Fruit fly (Drosophila melanogaster) whole organism, embryonic: ENCODE data around the gene CG45099.
A peak's percentile ranks its signal among the peaks of the same experiment; 100 is the strongest.

ENCODE experiments used
- ATbp ChIP-seq: fragments of 200-800 bp; sonication (Bioruptor generic); optimal IDR thresholded peaks from 2 replicates; lab custom pipeline; 2017; ENCODE audit warnings: missing biosample characterization, mild to moderate bottlenecking, missing genetic modification characterization, missing genetic modification reagents
- Bgb ChIP-seq: fragments of 200-800 bp; sonication (Bioruptor generic); IDR thresholded peaks from 2 replicates; pipeline ENCODE4 v1.3.6; 2022; ENCODE audit warnings: missing biosample characterization, missing genetic modification characterization; ENCODE audit not compliant: partially characterized antibody
- C15 ChIP-seq: fragments of 200-800 bp; sonication (Bioruptor generic); IDR thresholded peaks from 3 replicates; pipeline ENCODE4 v1.3.6; 2022; ENCODE audit warnings: missing biosample characterization, missing genetic modification characterization
- CG11085 ChIP-seq: fragments of 200-800 bp; sonication (Bioruptor generic); IDR thresholded peaks from 2 replicates; pipeline ENCODE4 v1.3.6; 2022; ENCODE audit warnings: missing biosample characterization, missing genetic modification characterization
- CG11247 ChIP-seq: fragments of 200-800 bp; sonication (Bioruptor generic); IDR thresholded peaks from 2 replicates; pipeline ENCODE4 v1.3.6; 2022; ENCODE audit warnings: missing biosample characterization, missing genetic modification characterization
- CG11398 ChIP-seq: fragments of 200-800 bp; sonication (Bioruptor generic); optimal IDR thresholded peaks from 2 replicates; lab custom pipeline; 2016; ENCODE audit warnings: missing biosample characterization, missing genetic modification characterization
- CG11504 ChIP-seq: fragments of 200-800 bp; sonication (Bioruptor generic); optimal IDR thresholded peaks from 3 replicates; lab custom pipeline; 2019; ENCODE audit warnings: missing biosample characterization, mild to moderate bottlenecking, missing genetic modification characterization, moderate library complexity
- CG11723 ChIP-seq: fragments of 200-800 bp; sonication (Bioruptor generic); optimal IDR thresholded peaks from 2 replicates; lab custom pipeline; 2017; ENCODE audit warnings: missing biosample characterization, mild to moderate bottlenecking, missing genetic modification characterization
- CG12219 ChIP-seq: fragments of 200-800 bp; sonication (Bioruptor generic); optimal IDR thresholded peaks from 3 replicates; lab custom pipeline; 2018; ENCODE audit warnings: missing biosample characterization, mild to moderate bottlenecking, missing genetic modification characterization
- CG12942 ChIP-seq: fragments of 200-800 bp; sonication (Bioruptor generic); optimal IDR thresholded peaks from 3 replicates; lab custom pipeline; 2016; ENCODE audit warnings: missing biosample characterization, missing genetic modification characterization
- CG13624 ChIP-seq: fragments of 200-800 bp; sonication (Bioruptor generic); optimal IDR thresholded peaks from 2 replicates; lab custom pipeline; 2016; ENCODE audit warnings: missing biosample characterization, missing genetic modification characterization
- CG18599 ChIP-seq: fragments of 200-800 bp; sonication (Bioruptor generic); optimal IDR thresholded peaks from 3 replicates; lab custom pipeline; 2017; ENCODE audit warnings: missing biosample characterization, missing genetic modification characterization, mild to moderate bottlenecking, moderate library complexity, missing genetic modification reagents
- CG2120 ChIP-seq: fragments of 200-800 bp; sonication (Bioruptor generic); optimal IDR thresholded peaks from 3 replicates; lab custom pipeline; 2016; ENCODE audit warnings: missing biosample characterization, missing genetic modification characterization
- CG2678 ChIP-seq: fragments of 200-800 bp; sonication (Bioruptor generic); optimal IDR thresholded peaks from 3 replicates; lab custom pipeline; 2019; ENCODE audit warnings: missing biosample characterization, mild to moderate bottlenecking, missing genetic modification characterization, moderate library complexity
- CG33557 ChIP-seq: fragments of 200-800 bp; sonication (Bioruptor generic); optimal IDR thresholded peaks from 2 replicates; lab custom pipeline; 2019; ENCODE audit warnings: missing biosample characterization, mild to moderate bottlenecking, missing genetic modification characterization, moderate library complexity
- CG4282 ChIP-seq: fragments of 200-800 bp; sonication (Bioruptor generic); optimal IDR thresholded peaks from 2 replicates; lab custom pipeline; 2016; ENCODE audit warnings: missing biosample characterization, missing genetic modification characterization
- CG6689 ChIP-seq: fragments of 200-800 bp; sonication (Bioruptor generic); IDR thresholded peaks from 2 replicates; pipeline ENCODE4 v1.3.6; 2022; ENCODE audit warnings: missing biosample characterization, missing genetic modification characterization
- CG6813 ChIP-seq: fragments of 200-800 bp; sonication (Bioruptor generic); optimal IDR thresholded peaks from 2 replicates; lab custom pipeline; 2017; ENCODE audit warnings: missing biosample characterization, missing genetic modification characterization, mild to moderate bottlenecking, moderate library complexity, missing genetic modification reagents
- CG9932 ChIP-seq: fragments of 200-800 bp; sonication (Bioruptor generic); IDR thresholded peaks from 2 replicates; pipeline ENCODE4 v1.3.6; 2022; ENCODE audit warnings: missing biosample characterization, missing genetic modification characterization
- Deaf1 ChIP-seq: fragments of 200-800 bp; optimal IDR thresholded peaks from 3 replicates; lab custom pipeline; 2019; ENCODE audit warnings: missing biosample characterization, mild to moderate bottlenecking, missing genetic modification characterization, moderate library complexity
- Dfd ChIP-seq, 2 experiments: fragments of >200 bp; optimal IDR thresholded peaks; 2 replicates each; lab custom pipeline; 2017; ENCODE audit warnings: missing biosample characterization in 2 of 2, missing genetic modification characterization in 2 of 2
- ERR ChIP-seq: fragments of 200-800 bp; sonication (Bioruptor generic); optimal IDR thresholded peaks from 2 replicates; lab custom pipeline; 2016; ENCODE audit warnings: missing biosample characterization, missing genetic modification characterization
- Ets65A ChIP-seq: fragments of 200-800 bp; sonication (Bioruptor generic); peaks from one replicate; lab custom pipeline; 2016; ENCODE audit warnings: missing biosample characterization, missing genetic modification characterization
- Nf-YC ChIP-seq: fragments of 200-800 bp; optimal IDR thresholded peaks from 3 replicates; lab custom pipeline; 2019; ENCODE audit warnings: missing biosample characterization, mild to moderate bottlenecking, missing genetic modification characterization, moderate library complexity
- Optix ChIP-seq: fragments of 200-800 bp; sonication (Bioruptor generic); IDR thresholded peaks from 3 replicates; pipeline ENCODE4 v1.3.6; 2022; ENCODE audit warnings: missing biosample characterization, missing genetic modification characterization
- Ravus ChIP-seq: fragments of 200-800 bp; sonication (Bioruptor generic); IDR thresholded peaks from 2 replicates; pipeline ENCODE4 v1.3.6; 2022; ENCODE audit warnings: missing biosample characterization, missing genetic modification characterization
- Tbp ChIP-seq: fragments of >200 bp; optimal IDR thresholded peaks from 2 replicates; lab custom pipeline; 2018; ENCODE audit warnings: missing biosample characterization, missing genetic modification characterization
- Usf ChIP-seq: fragments of 200-800 bp; sonication (Bioruptor generic); optimal IDR thresholded peaks from 2 replicates; lab custom pipeline; 2017; ENCODE audit warnings: missing genotype, missing biosample characterization, missing genetic modification characterization
- az2 ChIP-seq: fragments of 200-800 bp; sonication (Bioruptor generic); optimal IDR thresholded peaks from 3 replicates; lab custom pipeline; 2016; ENCODE audit warnings: missing biosample characterization, missing genetic modification characterization
- bbx ChIP-seq: fragments of 200-800 bp; sonication (Bioruptor generic); IDR thresholded peaks from 2 replicates; pipeline ENCODE4 v1.3.6; 2022; ENCODE audit warnings: missing biosample characterization, missing genetic modification characterization; ENCODE audit not compliant: partially characterized antibody
- disco-r ChIP-seq: fragments of 200-800 bp; sonication (Bioruptor generic); optimal IDR thresholded peaks from 2 replicates; lab custom pipeline; 2016; ENCODE audit warnings: missing biosample characterization, missing genetic modification characterization
- dpn ChIP-seq, 2 experiments: fragments of 200-800 bp; sonication (Bioruptor generic); optimal IDR thresholded peaks; 3 replicates each; lab custom pipeline; 2016; ENCODE audit warnings: missing biosample characterization in 2 of 2, missing genetic modification characterization in 2 of 2
- eyg ChIP-seq: fragments of 200-800 bp; sonication (Bioruptor generic); optimal IDR thresholded peaks from 3 replicates; lab custom pipeline; 2016; ENCODE audit warnings: missing biosample characterization, missing genetic modification characterization
- fd3F ChIP-seq: fragments of 200-800 bp; sonication (Bioruptor generic); optimal IDR thresholded peaks from 2 replicates; lab custom pipeline; 2018; ENCODE audit warnings: missing biosample characterization, mild to moderate bottlenecking, missing genetic modification characterization, moderate library complexity
- grn ChIP-seq: fragments of 200-800 bp; sonication (Bioruptor generic); optimal IDR thresholded peaks from 3 replicates; lab custom pipeline; 2017; ENCODE audit warnings: missing biosample characterization, missing genetic modification characterization
- ham ChIP-seq: fragments of 200-800 bp; sonication (Bioruptor generic); IDR thresholded peaks from 2 replicates; pipeline ENCODE4 v1.3.6; 2022; ENCODE audit warnings: missing biosample characterization, missing genetic modification characterization
- ken ChIP-seq: fragments of 200-800 bp; sonication (Bioruptor generic); IDR thresholded peaks from 3 replicates; pipeline ENCODE4 v1.3.6; 2022; ENCODE audit warnings: missing biosample characterization, missing genetic modification characterization
- klu ChIP-seq: fragments of 200-800 bp; sonication (Bioruptor generic); IDR thresholded peaks from 2 replicates; pipeline ENCODE4 v1.3.6; 2022; ENCODE audit warnings: missing biosample characterization, missing genetic modification characterization
- maf-S ChIP-seq: fragments of 200-800 bp; sonication (Bioruptor generic); optimal IDR thresholded peaks from 2 replicates; lab custom pipeline; 2016; ENCODE audit warnings: missing biosample characterization, missing genetic modification characterization
- nerfin-2 ChIP-seq: fragments of 200-800 bp; sonication (Bioruptor generic); IDR thresholded peaks from 2 replicates; pipeline ENCODE4 v1.3.6; 2022; ENCODE audit warnings: missing biosample characterization, missing genetic modification characterization; ENCODE audit not compliant: partially characterized antibody
- oc ChIP-seq: fragments of 200-800 bp; sonication (Bioruptor generic); optimal IDR thresholded peaks from 2 replicates; lab custom pipeline; 2018; ENCODE audit warnings: missing biosample characterization, mild to moderate bottlenecking, missing genetic modification characterization, moderate library complexity
- org-1 ChIP-seq: fragments of 200-800 bp; sonication (Bioruptor generic); optimal IDR thresholded peaks from 2 replicates; lab custom pipeline; 2017; ENCODE audit warnings: missing biosample characterization, missing genetic modification characterization
- rib ChIP-seq: fragments of 200-800 bp; sonication (Bioruptor generic); IDR thresholded peaks from 2 replicates; pipeline ENCODE4 v1.3.6; 2022; ENCODE audit warnings: missing biosample characterization, missing genetic modification characterization
- row ChIP-seq: fragments of 200-800 bp; sonication (Bioruptor generic); IDR thresholded peaks from 3 replicates; pipeline ENCODE4 v1.3.6; 2022; ENCODE audit warnings: missing biosample characterization, missing genetic modification characterization
- run ChIP-seq: fragments of 200-800 bp; sonication (Bioruptor generic); optimal IDR thresholded peaks from 3 replicates; lab custom pipeline; 2018; ENCODE audit warnings: missing biosample characterization, mild to moderate bottlenecking, missing genetic modification characterization
- sens ChIP-seq: fragments of 200-800 bp; sonication (Bioruptor generic); peaks from one replicate; lab custom pipeline; 2016; ENCODE audit warnings: missing biosample characterization, missing genetic modification characterization
- sr ChIP-seq: fragments of 200-800 bp; sonication (Bioruptor generic); IDR thresholded peaks from 3 replicates; pipeline ENCODE4 v1.3.6; 2022; ENCODE audit warnings: missing biosample characterization, missing genetic modification characterization
- vvl ChIP-seq: fragments of 200-800 bp; sonication (Bioruptor generic); IDR thresholded peaks from 2 replicates; pipeline ENCODE4 v1.3.6; 2022; ENCODE audit warnings: missing biosample characterization, missing genetic modification characterization
- wor ChIP-seq: fragments of 200-800 bp; sonication (Bioruptor generic); IDR thresholded peaks from 2 replicates; pipeline ENCODE4 v1.3.6; 2022; ENCODE audit warnings: missing biosample characterization, missing genetic modification characterization
- zfh2 ChIP-seq: fragments of 200-800 bp; sonication (Bioruptor generic); optimal IDR thresholded peaks from 2 replicates; lab custom pipeline; 2016; ENCODE audit warnings: missing biosample characterization, missing genetic modification characterization

CG45099 gene

dm6 chr3R:22026922-22027742 lies 7.0 kb downstream of the CG45099 start, which contains the start of the genes Cchl and ND-42 (continued):
- TF ChIP-seq ken (GFP tag; lab: Robert Waterston, UW) (no peak), klu (GFP tag; lab: Robert Waterston, UW) (peak; percentile 75; the same call in 1 of the 2 replicates), CG4282 (GFP tag; lab: Kevin White, UChicago) (peak; percentile 14), eyg (GFP tag; lab: Kevin White, UChicago) (peak; percentile 55), CG18599 (GFP tag; lab: Kevin White, UChicago) (peak; percentile 85), rib (GFP tag; lab: Robert Waterston, UW) (peak; percentile 42; the same call in 1 of the 2 replicates), CG11723 (GFP tag; lab: Kevin White, UChicago) (peak; percentile 67), CG13624 (GFP tag; lab: Kevin White, UChicago) (peak; percentile 66), az2 (GFP tag; lab: Kevin White, UChicago) (peak; percentile 81), dpn (GFP tag; optimal IDR thresholded peaks at IDR 0.05; lab: Kevin White, UChicago) (peak; percentile 71 to 78), CG11504 (peak; percentile 84), run (peak; percentile 33), Deaf1 (tag; lab: Kevin White, UChicago) (peak; percentile 49), Nf-YC (peak; percentile 82), ham (no peak), zfh2 (GFP tag; lab: Kevin White, UChicago) (peak; percentile 79), fd3F (GFP tag; lab: Kevin White, UChicago) (peak; percentile 64), ERR (GFP tag; lab: Kevin White, UChicago) (peak; percentile 50), CG6689 (GFP tag; lab: Robert Waterston, UW) (peak; percentile 77), Dfd (GFP tag; optimal IDR thresholded peaks at IDR 0.05; lab: Kevin White, UChicago) (no peak), maf-S (no peak), CG2678 (tag; lab: Kevin White, UChicago) (no peak), CG33557 (peak; percentile 80), Optix (GFP tag; lab: Robert Waterston, UW) (peak; percentile 74), row (GFP tag; lab: Robert Waterston, UW) (peak; percentile 92), oc (tag; lab: Kevin White, UChicago) (no peak), Usf (GFP tag; lab: Kevin White, UChicago) (peak; percentile 25), CG6813 (GFP tag; lab: Kevin White, UChicago) (peak; percentile 54), org-1 (GFP tag; lab: Kevin White, UChicago) (peak; percentile 63), CG11398 (GFP tag; lab: Kevin White, UChicago) (no peak), C15 (GFP tag; lab: Robert Waterston, UW) (0 out of 3 replicates have a peak, but pooled peaks have one; percentile 43), grn (GFP tag; lab: Kevin White, UChicago) (no peak), Ets65A (peak; percentile 97), CG11085 (no peak), nerfin-2 (no peak), Ravus (GFP tag; lab: Robert Waterston, UW) (peak; percentile 8), bbx (GFP tag; lab: Robert Waterston, UW) (peak; percentile 39; the same call in 1 of the 2 replicates), CG12219 (peak; percentile 50), CG11247 (GFP tag; lab: Robert Waterston, UW) (peak; percentile 65), disco-r (GFP tag; lab: Kevin White, UChicago) (peak; percentile 53), sr (GFP tag; lab: Robert Waterston, UW) (no peak), CG2120 (GFP tag; lab: Kevin White, UChicago) (peak; percentile 82), sens (peak; percentile 96), CG9932 (GFP tag; lab: Robert Waterston, UW) (peak; percentile 81; the same call in 1 of the 2 replicates), CG12942 (peak; percentile 63), Bgb (GFP tag; lab: Robert Waterston, UW) (peak; percentile 32; the same call in 1 of the 2 replicates), vvl (GFP tag; lab: Robert Waterston, UW) (peak; percentile 87), ATbp (no peak), Tbp (GFP tag; lab: Kevin White, UChicago) (no peak), wor (peak; percentile 57; the same call in 1 of the 2 replicates)
